Worm (Caenorhabditis elegans): ENCODE measurements around the gene acr-3.

The acr-3 gene

ce11 chrX:6709238-6709637 lies at the start of gene acr-3:
Gene acr-3 (plus strand): TSS chrX:6709538.
- no peak for TF ChIP-seq nhr-179 (tag; optimal IDR thresholded peaks at IDR 0.05)
- no peak for TF ChIP-seq lag-1 (GFP tag; IDR thresholded peaks at IDR 0.05)
- TF ChIP-seq F49E8.2 (tag; optimal IDR thresholded peaks at IDR 0.05; ENCODE audit: insufficient read depth): no peak
- TF ChIP-seq T07F8.4 (tag; optimal IDR thresholded peaks at IDR 0.05): no peak
- no peak for TF ChIP-seq ztf-26 (tag; optimal IDR thresholded peaks at IDR 0.05)
- no peak for TF ChIP-seq nfya-2 (GFP tag; IDR thresholded peaks at IDR 0.05)
- no peak for TF ChIP-seq lsy-27 (tag; optimal IDR thresholded peaks at IDR 0.05; ENCODE audit: borderline replicate concordance, insufficient read depth)
- TF ChIP-seq sptf-2 (GFP tag; optimal IDR thresholded peaks at IDR 0.05): no peak
- TF ChIP-seq lin-54 (GFP tag; optimal IDR thresholded peaks at IDR 0.05): no peak
- no peak for TF ChIP-seq fkh-3 (tag; optimal IDR thresholded peaks at IDR 0.05)
- TF ChIP-seq ztf-22 (GFP tag; optimal IDR thresholded peaks at IDR 0.05): no peak
- TF ChIP-seq mxl-1 (tag; optimal IDR thresholded peaks at IDR 0.05): no peak
- TF ChIP-seq C17E4.6 (GFP tag; IDR thresholded peaks at IDR 0.05): no peak
- TF ChIP-seq hrde-1 (tag; optimal IDR thresholded peaks at IDR 0.05; ENCODE audit: borderline replicate concordance): no peak
- TF ChIP-seq lin-40 (tag; optimal IDR thresholded peaks at IDR 0.05): no peak

ce11 chrX:6662267-6662666 lies 47.1 kb upstream of the acr-3 start:
- 0 out of 2 replicates have a peak, but pooled peaks have one; percentile 30 for TF ChIP-seq ekl-4 (GFP tag; IDR thresholded peaks at IDR 0.05)
- TF ChIP-seq T26A5.8 (tag; optimal IDR thresholded peaks at IDR 0.05): no peak
- TF ChIP-seq rcor-1 (GFP tag; IDR thresholded peaks at IDR 0.05): no peak
- TF ChIP-seq sea-2 (GFP tag; IDR thresholded peaks at IDR 0.05): no peak
- peak; percentile 5; the same call in 1 of the 2 replicates for TF ChIP-seq nfyb-1 (GFP tag; IDR thresholded peaks at IDR 0.05)
- no peak for TF ChIP-seq lag-1 (GFP tag; IDR thresholded peaks at IDR 0.05)
- no peak for TF ChIP-seq tlf-1 (GFP tag; optimal IDR thresholded peaks at IDR 0.05)
- no peak for TF ChIP-seq nhr-179 (tag; optimal IDR thresholded peaks at IDR 0.05)
- TF ChIP-seq cebp-2 (GFP tag; IDR thresholded peaks at IDR 0.05): no peak
- no peak for TF ChIP-seq madf-8 (GFP tag; conservative IDR thresholded peaks at IDR 0.05)
- TF ChIP-seq hsf-1 (GFP tag; IDR thresholded peaks at IDR 0.05): no peak
- no peak for TF ChIP-seq lin-35 (GFP tag; optimal IDR thresholded peaks at IDR 0.05)
- TF ChIP-seq F57A8.1 (GFP tag; optimal IDR thresholded peaks at IDR 0.05): no peak
- no peak for TF ChIP-seq ztf-26 (tag; optimal IDR thresholded peaks at IDR 0.05)
- TF ChIP-seq dpff-1 (tag; optimal IDR thresholded peaks at IDR 0.05): no peak
- no peak for TF ChIP-seq dox-1 (GFP tag; IDR thresholded peaks at IDR 0.05)
- no peak for TF ChIP-seq nhr-90 (tag; optimal IDR thresholded peaks at IDR 0.05)
- TF ChIP-seq D2030.7 (GFP tag; IDR thresholded peaks at IDR 0.05): no peak
- no peak for TF ChIP-seq bed-1 (GFP tag; IDR thresholded peaks at IDR 0.05)
- TF ChIP-seq nhr-80 (tag; optimal IDR thresholded peaks at IDR 0.05): peak; percentile 31
- TF ChIP-seq zfh-2 (GFP tag; conservative IDR thresholded peaks at IDR 0.05): no peak
- no peak for TF ChIP-seq F33H1.4 (GFP tag; IDR thresholded peaks at IDR 0.05)

ce11 chrX:6663780-6664437 lies 45.4 kb upstream of the acr-3 start:
- TF ChIP-seq F10E7.11 (tag; optimal IDR thresholded peaks at IDR 0.05) (no peak), atf-7 (tag; optimal IDR thresholded peaks at IDR 0.05) (peak; percentile 69), attf-5 (GFP tag; optimal IDR thresholded peaks at IDR 0.05) (no peak)

Measured in whole organism, young adult.